Fruit fly (Drosophila melanogaster): ENCODE results near the gene CG16721.

CG16721 gene

DNA sequence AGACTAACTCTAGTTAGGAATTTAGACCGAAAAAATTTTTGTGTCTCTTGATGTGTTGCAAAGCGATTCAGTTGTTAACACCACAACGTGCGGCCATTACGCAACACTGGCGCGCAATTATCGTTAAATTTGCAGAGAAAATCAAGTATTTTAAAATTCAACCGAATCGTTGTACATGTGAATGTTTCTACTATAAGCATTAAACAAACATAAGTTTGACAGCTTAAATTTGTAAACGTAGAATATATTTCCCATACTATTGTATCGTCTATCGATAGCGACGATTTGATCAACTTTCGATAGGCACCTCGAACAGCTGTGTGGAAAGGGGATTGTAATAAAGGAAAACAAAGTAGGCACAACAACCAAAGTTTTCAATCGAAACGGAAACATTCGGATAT, at the start of gene CG16721, which contains the start of gene Usp30 (continued):
- no peak for TF ChIP-seq otp (GFP tag; IDR thresholded peaks at IDR 0.05)
- no peak for TF ChIP-seq dati (GFP tag; IDR thresholded peaks at IDR 0.05)
- no peak for TF ChIP-seq Mes4 (GFP tag; optimal IDR thresholded peaks at IDR 0.05)
- no peak for TF ChIP-seq pita (GFP tag; optimal IDR thresholded peaks at IDR 0.05)
- no peak for TF ChIP-seq CG12236 (GFP tag; optimal IDR thresholded peaks at IDR 0.05)
- TF ChIP-seq CG7987 (GFP tag; optimal IDR thresholded peaks at IDR 0.05): no peak
- no peak for TF ChIP-seq kah (GFP tag; optimal IDR thresholded peaks at IDR 0.05)
- TF ChIP-seq Xrp1 (GFP tag; IDR thresholded peaks at IDR 0.05): 0 out of 2 replicates have a peak, but pooled peaks have one; percentile 32
- TF ChIP-seq Dll (GFP tag; IDR thresholded peaks at IDR 0.05; ENCODE audit: partially characterized antibody): peak; percentile 83
- TF ChIP-seq CG13624 (GFP tag; optimal IDR thresholded peaks at IDR 0.05): peak; percentile 28
- no peak for TF ChIP-seq ara (GFP tag; IDR thresholded peaks at IDR 0.05)
- no peak for TF ChIP-seq Oaz (GFP tag; IDR thresholded peaks at IDR 0.05)
- TF ChIP-seq CG12155 (GFP tag; optimal IDR thresholded peaks at IDR 0.05): peak; percentile 41
- TF ChIP-seq CG15073 (GFP tag; optimal IDR thresholded peaks at IDR 0.05): no peak
- TF ChIP-seq CG4282 (GFP tag; optimal IDR thresholded peaks at IDR 0.05): peak; percentile 56
- TF ChIP-seq CG11560 (tag; IDR thresholded peaks at IDR 0.05): no peak
- TF ChIP-seq unc-4 (GFP tag; IDR thresholded peaks at IDR 0.05; ENCODE audit: partially characterized antibody): peak; percentile 79
- TF ChIP-seq NFAT (GFP tag; IDR thresholded peaks at IDR 0.05): peak; percentile 44
- TF ChIP-seq Hr78 (GFP tag; optimal IDR thresholded peaks at IDR 0.05): no peak
- no peak for TF ChIP-seq BtbVII (GFP tag; optimal IDR thresholded peaks at IDR 0.05)
- peak; percentile 50 for TF ChIP-seq grau (tag; optimal IDR thresholded peaks at IDR 0.05)
- TF ChIP-seq HmgD (GFP tag; optimal IDR thresholded peaks at IDR 0.05): no peak
- TF ChIP-seq cad (GFP tag; optimal IDR thresholded peaks at IDR 0.05): no peak
- TF ChIP-seq NfI (GFP tag; optimal IDR thresholded peaks at IDR 0.05): peak; percentile 56
- TF ChIP-seq Fer1 (GFP tag; optimal IDR thresholded peaks at IDR 0.05): peak; percentile 56
- no peak for TF ChIP-seq ftz-f1 (GFP tag; optimal IDR thresholded peaks at IDR 0.05)
- TF ChIP-seq CG17385 (GFP tag; optimal IDR thresholded peaks at IDR 0.05): no peak
- TF ChIP-seq CG10321 (GFP tag; IDR thresholded peaks at IDR 0.05): no peak
- TF ChIP-seq CG4820 (GFP tag; optimal IDR thresholded peaks at IDR 0.05): no peak
- TF ChIP-seq CG10431 (GFP tag; optimal IDR thresholded peaks at IDR 0.05): no peak
- TF ChIP-seq CG10959 (GFP tag; IDR thresholded peaks at IDR 0.05): no peak
- TF ChIP-seq CG17802 (tag; optimal IDR thresholded peaks at IDR 0.05): no peak
- TF ChIP-seq Fer3 (tag; optimal IDR thresholded peaks at IDR 0.05): peak; percentile 28
- no peak for TF ChIP-seq wdn (GFP tag; IDR thresholded peaks at IDR 0.05)
- peak; percentile 89 for TF ChIP-seq CG13287 (GFP tag; IDR thresholded peaks at IDR 0.05; ENCODE audit: partially characterized antibody)
- TF ChIP-seq CG2712 (tag; optimal IDR thresholded peaks at IDR 0.05): peak; percentile 52
- TF ChIP-seq ttk (GFP tag; IDR thresholded peaks at IDR 0.05): no peak
- no peak for TF ChIP-seq salm (tag; optimal IDR thresholded peaks at IDR 0.05)
- TF ChIP-seq yki (optimal IDR thresholded peaks at IDR 0.05): no peak
- TF ChIP-seq CG8765 (GFP tag; IDR thresholded peaks at IDR 0.05): no peak
- TF ChIP-seq CG3281 (GFP tag; optimal IDR thresholded peaks at IDR 0.05): peak; percentile 40
- no peak for TF ChIP-seq klu (GFP tag; IDR thresholded peaks at IDR 0.05)
- no peak for TF ChIP-seq CG1024 (GFP tag; IDR thresholded peaks at IDR 0.05)
- TF ChIP-seq Hmr (GFP tag; optimal IDR thresholded peaks at IDR 0.05): no peak
- TF ChIP-seq CG1233 (GFP tag; optimal IDR thresholded peaks at IDR 0.05): peak; percentile 32
- TF ChIP-seq Blimp-1 (GFP tag; optimal IDR thresholded peaks at IDR 0.05): no peak
- TF ChIP-seq CG11085 (GFP tag; IDR thresholded peaks at IDR 0.05): no peak
- peak; percentile 46 for TF ChIP-seq inv (GFP tag; IDR thresholded peaks at IDR 0.05; ENCODE audit: partially characterized antibody)
- TF ChIP-seq CG6272 (GFP tag; IDR thresholded peaks at IDR 0.05): 0 out of 2 replicates have a peak, but pooled peaks have one; percentile 11
- TF ChIP-seq amos (GFP tag; IDR thresholded peaks at IDR 0.05; ENCODE audit: partially characterized antibody): peak; percentile 67
- TF ChIP-seq CoRest (tag; optimal IDR thresholded peaks at IDR 0.05): no peak
- TF ChIP-seq TFAM (GFP tag; optimal IDR thresholded peaks at IDR 0.05): no peak
